Fruit fly (Drosophila melanogaster): Measurements from ENCODE around the gene CG15369.

Gene CG15369

dm6 chrX:9255964-9256520 is 39.4 kb downstream of the CG15369 start, which contains the start of gene ric8a (continued):
- TF ChIP-seq CG31441 (GFP tag; IDR thresholded peaks at IDR 0.05) (no peak), pum (GFP tag; optimal IDR thresholded peaks at IDR 0.05) (no peak), CG14710 (tag; optimal IDR thresholded peaks at IDR 0.05) (peak; percentile 67), lola (GFP tag; optimal IDR thresholded peaks at IDR 0.05) (no peak), shn (GFP tag; optimal IDR thresholded peaks at IDR 0.05) (no peak), sd (tag; optimal IDR thresholded peaks at IDR 0.05) (no peak), chinmo (GFP tag; IDR thresholded peaks at IDR 0.05; ENCODE audit: partially characterized antibody) (0 out of 4 replicates have a peak, but pooled peaks have one; percentile 49), mld (GFP tag; IDR thresholded peaks at IDR 0.05; ENCODE audit: partially characterized antibody) (peak; percentile 65; the same call in 2 of the 3 replicates), Sox102F (GFP tag; optimal IDR thresholded peaks at IDR 0.05) (no peak), Atf6 (GFP tag; IDR thresholded peaks at IDR 0.05) (no peak), CG8924 (tag; optimal IDR thresholded peaks at IDR 0.05) (peak; percentile 35), eve (GFP tag; optimal IDR thresholded peaks at IDR 0.05) (no peak), CG14667 (GFP tag; IDR thresholded peaks at IDR 0.05) (no peak), tll (GFP tag; optimal IDR thresholded peaks at IDR 0.05) (no peak), pzg (GFP tag; optimal IDR thresholded peaks at IDR 0.05) (peak; percentile 54), dati (GFP tag; IDR thresholded peaks at IDR 0.05) (no peak), CG3995 (GFP tag; optimal IDR thresholded peaks at IDR 0.05) (no peak), CG8944 (GFP tag; optimal IDR thresholded peaks at IDR 0.05) (no peak), schlank (tag; optimal IDR thresholded peaks at IDR 0.05) (no peak), CG8765 (GFP tag; IDR thresholded peaks at IDR 0.05) (no peak), CG13296 (GFP tag; optimal IDR thresholded peaks at IDR 0.05) (no peak), CG12155 (GFP tag; optimal IDR thresholded peaks at IDR 0.05) (no peak)

- TF ChIP-seq grau (tag; optimal IDR thresholded peaks at IDR 0.05) (peak; percentile 69), CG31224 (GFP tag; IDR thresholded peaks at IDR 0.05) (no peak), Fer3 (tag; optimal IDR thresholded peaks at IDR 0.05) (no peak), Ets65A (GFP tag) (peak; percentile 5), Drgx (GFP tag; IDR thresholded peaks at IDR 0.05) (peak; percentile 23; the same call in 1 of the 2 replicates), Med (GFP tag) (peak; percentile 24), CG6689 (GFP tag; IDR thresholded peaks at IDR 0.05) (0 out of 2 replicates have a peak, but pooled peaks have one; percentile 21), row (GFP tag; IDR thresholded peaks at IDR 0.05) (peak; percentile 33; the same call in 2 of the 3 replicates), ato (GFP tag; IDR thresholded peaks at IDR 0.05; ENCODE audit: partially characterized antibody) (no peak), zf30C (GFP tag; optimal IDR thresholded peaks at IDR 0.05) (no peak)
Observed at dm6 chrX:9266082-9266481, 49.4 kb downstream of the CG15369 start.

Measured in whole organism, embryonic.